Fruit fly (Drosophila melanogaster) whole organism, wandering third instar larva: ENCODE results near the gene CG6574.

Source experiments
- Abd-B ChIP-seq: fragments of >200 bp; optimal IDR thresholded peaks from 2 replicates; lab custom pipeline; 2017; ENCODE audit warnings: missing biosample characterization, missing genetic modification characterization
- CG32264 ChIP-seq: fragments of 200-800 bp; sonication (Bioruptor generic); optimal IDR thresholded peaks from 2 replicates; lab custom pipeline; 2016; ENCODE audit warnings: missing biosample characterization, missing genetic modification characterization
- CG9705 ChIP-seq: fragments of 200-800 bp; sonication (Bioruptor generic); optimal IDR thresholded peaks from 2 replicates; lab custom pipeline; 2018; ENCODE audit warnings: missing biosample characterization, mild to moderate bottlenecking, missing genetic modification characterization
- CrebA ChIP-seq: fragments of 200-800 bp; sonication (Bioruptor generic); optimal IDR thresholded peaks from 2 replicates; lab custom pipeline; 2016; ENCODE audit warnings: missing biosample characterization, mild to moderate bottlenecking, missing genetic modification characterization, borderline replicate concordance
- Dfd ChIP-seq: fragments of >200 bp; optimal IDR thresholded peaks from 2 replicates; lab custom pipeline; 2017; ENCODE audit warnings: missing biosample characterization, missing genetic modification characterization
- Dif ChIP-seq: fragments of 200-275, 200-300 bp; sonication (Bioruptor generic); optimal IDR thresholded peaks from 2 replicates; lab custom pipeline; 2018; ENCODE audit warnings: missing biosample characterization, missing genetic modification characterization; ENCODE audit not compliant: partially characterized antibody
- GATAd ChIP-seq: sonication (Bioruptor generic); optimal IDR thresholded peaks from 2 replicates; lab custom pipeline; 2016; ENCODE audit warnings: missing biosample characterization, missing genetic modification characterization
- HLH106 ChIP-seq: fragments of 200-800 bp; optimal IDR thresholded peaks from 3 replicates; lab custom pipeline; 2019; ENCODE audit warnings: missing biosample characterization, mild to moderate bottlenecking, missing genetic modification characterization, moderate library complexity
- Hnf4 ChIP-seq: fragments of 200-800 bp; sonication (Bioruptor generic); optimal IDR thresholded peaks from 2 replicates; lab custom pipeline; 2016; ENCODE audit warnings: missing biosample characterization, mild to moderate bottlenecking, missing genetic modification characterization
- Hr78 ChIP-seq: fragments of >200 bp; optimal IDR thresholded peaks from 2 replicates; lab custom pipeline; 2017; ENCODE audit warnings: missing biosample characterization, missing genetic modification characterization
- Hr83 ChIP-seq: fragments of 200-300 bp; sonication (Bioruptor generic); optimal IDR thresholded peaks from 2 replicates; lab custom pipeline; 2016; ENCODE audit warnings: missing biosample characterization, mild to moderate bottlenecking, missing genetic modification characterization, moderate library complexity; ENCODE audit not compliant: poor library complexity, severe bottlenecking
- Jra ChIP-seq: sonication (Bioruptor generic); optimal IDR thresholded peaks from 2 replicates; lab custom pipeline; 2016; ENCODE audit warnings: missing biosample characterization, missing genetic modification characterization
- Mio ChIP-seq: sonication (Bioruptor generic); optimal IDR thresholded peaks from 2 replicates; lab custom pipeline; 2016; ENCODE audit warnings: missing biosample characterization, missing genetic modification characterization
- Myc ChIP-seq: fragments of >200 bp; optimal IDR thresholded peaks from 2 replicates; lab custom pipeline; 2017
- N ChIP-seq: fragments of >200 bp; optimal IDR thresholded peaks from 2 replicates; lab custom pipeline; 2018; ENCODE audit warnings: missing biosample characterization, missing external identifiers, missing genetic modification characterization
- OdsH ChIP-seq: fragments of 200-800 bp; sonication (Bioruptor generic); optimal IDR thresholded peaks from 2 replicates; lab custom pipeline; 2016; ENCODE audit warnings: missing biosample characterization, mild to moderate bottlenecking, missing genetic modification characterization
- Rel ChIP-seq, 2 experiments: fragments of 200-800 bp; sonication (Bioruptor generic) in 1 of 2; optimal IDR thresholded peaks; 2 replicates in 1 of 2; 3 replicates in 1 of 2; lab custom pipeline; 2016 to 2019; ENCODE audit warnings: mild to moderate bottlenecking in 2 of 2, missing biosample characterization in 2 of 2, missing genetic modification characterization in 2 of 2, moderate library complexity in 1 of 2
- Sp1 ChIP-seq: fragments of 200-800 bp; sonication (Bioruptor generic); optimal IDR thresholded peaks from 3 replicates; lab custom pipeline; 2019; ENCODE audit warnings: missing biosample characterization, mild to moderate bottlenecking, missing genetic modification characterization, moderate library complexity
- Vsx2 ChIP-seq: fragments of 200-300, 225-300 bp; sonication (Bioruptor generic); optimal IDR thresholded peaks from 2 replicates; lab custom pipeline; 2018; ENCODE audit warnings: missing biosample characterization, missing genetic modification characterization; ENCODE audit not compliant: partially characterized antibody
- br ChIP-seq: fragments of 200-800 bp; sonication (Bioruptor generic); optimal IDR thresholded peaks from 2 replicates; lab custom pipeline; 2016; ENCODE audit warnings: missing biosample characterization, missing genetic modification characterization
- brk ChIP-seq: fragments of 200-800 bp; sonication (Bioruptor generic); optimal IDR thresholded peaks from 2 replicates; lab custom pipeline; 2016; ENCODE audit warnings: missing biosample characterization, mild to moderate bottlenecking, missing genetic modification characterization
- dl ChIP-seq, 2 experiments: fragments of 175-275, 200-275 bp in 1 of 2; fragments of 200-275 bp in 1 of 2; sonication (Bioruptor generic); optimal IDR thresholded peaks; lab custom pipeline; 2018; ENCODE audit warnings: mild to moderate bottlenecking in 2 of 2, missing biosample characterization in 2 of 2, missing genetic modification characterization in 2 of 2, moderate library complexity in 2 of 2; ENCODE audit not compliant: partially characterized antibody in 2 of 2, insufficient read depth in 1 of 2
- dmrt93B ChIP-seq: fragments of 200-800 bp; sonication (Bioruptor generic); optimal IDR thresholded peaks from 2 replicates; lab custom pipeline; 2018; ENCODE audit warnings: missing biosample characterization, mild to moderate bottlenecking, missing genetic modification characterization
- dsf ChIP-seq: sonication (Bioruptor generic); optimal IDR thresholded peaks from 2 replicates; lab custom pipeline; 2016; ENCODE audit warnings: missing biosample characterization, missing genetic modification characterization, borderline replicate concordance
- ey ChIP-seq: fragments of 200-800 bp; sonication (Bioruptor generic); optimal IDR thresholded peaks from 2 replicates; lab custom pipeline; 2016; ENCODE audit warnings: missing biosample characterization, missing genetic modification characterization
- foxo ChIP-seq, 2 experiments: fragments of 200-800 bp; sonication (Bioruptor generic); optimal IDR thresholded peaks; 2 replicates in 1 of 2; 3 replicates in 1 of 2; lab custom pipeline; 2016 to 2017; ENCODE audit warnings: missing biosample characterization in 2 of 2, missing genetic modification characterization in 2 of 2
- fru ChIP-seq: fragments of 200-800 bp; sonication (Bioruptor generic); optimal IDR thresholded peaks from 3 replicates; lab custom pipeline; 2016; ENCODE audit warnings: missing biosample characterization, mild to moderate bottlenecking, missing genetic modification characterization
- h ChIP-seq: fragments of 200-800 bp; sonication (Bioruptor generic); optimal IDR thresholded peaks from 3 replicates; lab custom pipeline; 2016; ENCODE audit warnings: missing biosample characterization, mild to moderate bottlenecking, missing genetic modification characterization
- jim ChIP-seq: fragments of 175-275, 200-325 bp; sonication (Bioruptor generic); optimal IDR thresholded peaks from 2 replicates; lab custom pipeline; 2016; ENCODE audit warnings: missing biosample characterization, mild to moderate bottlenecking, missing genetic modification characterization
- lola ChIP-seq: fragments of >200 bp; optimal IDR thresholded peaks from 2 replicates; lab custom pipeline; 2017; ENCODE audit warnings: missing biosample characterization, missing genetic modification characterization
- pan ChIP-seq: fragments of >200 bp; optimal IDR thresholded peaks from 2 replicates; lab custom pipeline; 2017
- psq ChIP-seq: fragments of 200-800 bp; sonication (Bioruptor generic); optimal IDR thresholded peaks from 3 replicates; lab custom pipeline; 2017; ENCODE audit warnings: missing biosample characterization, mild to moderate bottlenecking, missing genetic modification characterization, moderate library complexity
- rgr ChIP-seq: fragments of 200-800 bp; sonication (Bioruptor generic); optimal IDR thresholded peaks from 3 replicates; lab custom pipeline; 2016; ENCODE audit warnings: missing biosample characterization, mild to moderate bottlenecking, missing genetic modification characterization
- sage ChIP-seq: fragments of 200-800 bp; sonication (Bioruptor generic); optimal IDR thresholded peaks from 2 replicates; lab custom pipeline; 2016; ENCODE audit warnings: missing biosample characterization, mild to moderate bottlenecking, missing genetic modification characterization
- sv ChIP-seq: fragments of 200-800 bp; sonication (Bioruptor generic); optimal IDR thresholded peaks from 3 replicates; lab custom pipeline; 2016; ENCODE audit warnings: missing biosample characterization, missing genetic modification characterization
- tai ChIP-seq: sonication (Bioruptor generic); optimal IDR thresholded peaks from 2 replicates; lab custom pipeline; 2016; ENCODE audit warnings: missing biosample characterization, missing genetic modification characterization
- usp ChIP-seq: fragments of >200 bp; optimal IDR thresholded peaks from 2 replicates; lab custom pipeline; 2017; ENCODE audit warnings: missing biosample characterization, missing genetic modification characterization
- woc ChIP-seq: sonication (Bioruptor generic); optimal IDR thresholded peaks from 2 replicates; lab custom pipeline; 2016; ENCODE audit warnings: missing biosample characterization, mild to moderate bottlenecking, missing genetic modification characterization

CG6574 gene

DNA sequence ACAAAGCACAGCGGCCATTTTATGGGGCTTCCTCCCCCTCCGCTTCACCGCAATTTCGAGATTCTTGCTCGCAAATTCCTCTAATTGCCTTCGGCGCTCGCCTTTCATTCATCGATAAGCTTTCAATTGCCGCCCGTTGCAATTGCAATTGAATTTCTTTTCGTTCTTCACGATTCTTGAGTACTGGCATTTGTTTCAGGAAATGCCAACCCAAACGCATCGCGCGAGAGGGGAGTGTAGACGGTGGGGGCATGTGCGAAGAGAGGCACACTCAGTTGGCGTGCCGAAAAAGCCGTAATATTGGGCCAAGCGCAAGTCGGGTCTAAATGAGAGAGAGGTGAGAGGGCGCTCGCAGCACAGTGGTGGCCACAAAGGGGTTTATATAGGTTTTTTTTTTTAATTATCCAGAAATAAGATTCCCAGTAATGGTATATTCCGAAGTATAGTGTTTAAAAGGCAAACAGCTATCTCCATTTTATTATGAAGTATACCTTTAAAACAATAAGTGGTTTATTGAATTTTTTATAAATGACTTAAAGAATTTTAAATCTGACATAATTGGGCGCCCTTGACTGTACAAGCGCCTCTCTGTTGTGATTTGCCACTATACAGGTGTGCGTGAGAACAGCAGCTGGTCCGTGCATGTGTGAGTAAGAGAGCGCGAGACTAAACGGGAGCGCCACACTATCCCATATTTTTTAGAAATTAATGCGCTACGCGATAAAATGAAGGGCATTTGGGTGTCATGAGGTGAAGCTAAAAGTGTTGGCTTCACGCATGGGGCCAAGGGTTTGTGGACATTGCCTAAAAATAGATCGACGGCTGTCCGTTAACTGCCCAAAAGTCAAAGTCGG is 23.9 kb upstream of the CG6574 start:
- TF ChIP-seq CrebA (GFP tag; lab: Kevin White, UChicago) (no peak), Sp1 (peak; percentile 94), sage (GFP tag; lab: Kevin White, UChicago) (peak; percentile 78), Abd-B (no peak), sv (GFP tag; lab: Kevin White, UChicago) (peak; percentile 83), pan (lab: Kevin White, UChicago) (no peak), OdsH (GFP tag; lab: Kevin White, UChicago) (peak; percentile 96), CG9705 (GFP tag; lab: Kevin White, UChicago) (peak; percentile 71), foxo (GFP tag; optimal IDR thresholded peaks at IDR 0.05; lab: Kevin White, UChicago) (peak; percentile 47 to 97), HLH106 (peak; percentile 84), fru (peak; percentile 96), CG32264 (GFP tag; lab: Kevin White, UChicago) (peak; percentile 71), dsf (GFP tag; lab: Kevin White, UChicago) (peak; percentile 59), psq (GFP tag; lab: Kevin White, UChicago) (peak; percentile 93), jim (GFP tag; lab: Kevin White, UChicago) (no peak), dmrt93B (GFP tag; lab: Kevin White, UChicago) (peak; percentile 79), Rel (GFP tag; optimal IDR thresholded peaks at IDR 0.05; lab: Kevin White, UChicago) (no peak), Rel (tag; optimal IDR thresholded peaks at IDR 0.05; lab: Kevin White, UChicago) (peak; percentile 23), lola (no peak), Jra (GFP tag; lab: Kevin White, UChicago) (peak; percentile 84), Hr78 (GFP tag; lab: Kevin White, UChicago) (no peak), h (GFP tag; lab: Kevin White, UChicago) (peak; percentile 96), Vsx2 (peak; percentile 51), rgr (GFP tag; lab: Kevin White, UChicago) (peak; percentile 94), tai (GFP tag; lab: Kevin White, UChicago) (no peak), ey (GFP tag; lab: Kevin White, UChicago) (peak; percentile 95), woc (GFP tag; lab: Kevin White, UChicago) (peak; percentile 97), N (GFP tag; lab: Kevin White, UChicago) (no peak), Dfd (GFP tag; lab: Kevin White, UChicago) (no peak), brk (peak; percentile 90), Myc (no peak), usp (GFP tag; lab: Kevin White, UChicago) (no peak), Hnf4 (GFP tag; lab: Kevin White, UChicago) (peak; percentile 88), Hr83 (GFP tag; lab: Kevin White, UChicago) (peak; percentile 3), Dif (GFP tag; lab: Kevin White, UChicago) (peak; percentile 69), GATAd (GFP tag; lab: Kevin White, UChicago) (no peak), dl (GFP tag; optimal IDR thresholded peaks at IDR 0.05; lab: Kevin White, UChicago; ENCODE audit: insufficient read depth in 1 of 2, partially characterized antibody in 2 of 2) (peak; percentile 11 to 66), br (GFP tag; lab: Kevin White, UChicago) (peak; percentile 93), Mio (GFP tag; lab: Kevin White, UChicago) (peak; percentile 49)

DNA sequence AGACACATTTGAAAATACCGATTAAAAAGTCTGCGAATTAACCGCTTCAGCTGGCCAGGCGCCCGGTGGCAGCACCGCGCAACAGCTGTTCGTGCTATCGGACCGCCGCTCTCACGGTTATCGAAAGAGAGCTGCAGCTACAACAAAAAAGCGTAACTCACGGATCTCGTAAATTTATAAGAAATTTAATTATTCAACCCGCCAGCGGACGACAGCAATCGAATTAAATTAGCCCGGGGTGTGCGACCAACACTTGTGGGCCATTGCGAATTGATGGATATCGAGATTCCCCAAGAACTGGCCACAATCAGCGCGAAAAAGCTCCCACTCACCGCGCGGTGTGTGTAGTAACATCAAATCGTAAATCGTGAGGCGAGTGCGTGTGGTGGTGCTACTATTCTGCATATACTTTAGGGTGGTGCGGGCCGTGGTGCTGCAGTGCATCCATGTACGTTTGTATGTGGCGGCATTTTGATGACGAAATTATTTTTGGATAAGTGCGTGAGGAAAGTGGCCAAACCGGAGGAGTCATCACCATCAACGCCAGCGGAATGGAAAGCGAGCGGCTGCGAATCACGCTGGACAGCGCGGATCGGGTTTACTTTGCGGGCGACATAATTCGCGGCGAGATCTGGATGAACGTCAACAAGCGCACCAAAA is 22.8 kb upstream of the CG6574 start, which contains the start of gene Leash:
Gene Leash, plus strand, starts transcription at position 119 of the 660 bp plus-strand sequence.
- TF ChIP-seq Jra (GFP tag; lab: Kevin White, UChicago) (no peak), Dfd (GFP tag; lab: Kevin White, UChicago) (no peak), Sp1 (peak; percentile 10), OdsH (GFP tag; lab: Kevin White, UChicago) (peak; percentile 13)
